Worm (Caenorhabditis elegans): ENCODE results near the gene ldb-1.

The ldb-1 gene

ce11 chrX:11031047-11031695 lies 2.5 kb downstream of the ldb-1 start (continued):
- peak; percentile 85 for TF ChIP-seq mes-2 (tag; optimal IDR thresholded peaks at IDR 0.05; ENCODE audit: poor library complexity, severe bottlenecking)
- TF ChIP-seq daf-16 (GFP tag; optimal IDR thresholded peaks at IDR 0.05) = peak; percentile 51 to 52
- peak; percentile 83 for TF ChIP-seq daf-16 (tag; optimal IDR thresholded peaks at IDR 0.05)
- TF ChIP-seq ZK546.5 (tag; optimal IDR thresholded peaks at IDR 0.05) = no peak
- peak; percentile 52 to 87 for TF ChIP-seq lsy-2 (tag; optimal IDR thresholded peaks at IDR 0.05)
- peak; percentile 58; the same call in 1 of the 2 replicates for TF ChIP-seq php-3 (GFP tag; IDR thresholded peaks at IDR 0.05)
- 0 out of 2 replicates have a peak, but pooled peaks have one; percentile 43 for TF ChIP-seq vab-7 (GFP tag; IDR thresholded peaks at IDR 0.05)
- no peak for TF ChIP-seq snpc-4 (tag; optimal IDR thresholded peaks at IDR 0.05)
- TF ChIP-seq madf-5 (GFP tag; IDR thresholded peaks at IDR 0.05) = 0 out of 4 replicates have a peak, but pooled peaks of 1 of the 2 experiments have one; percentile 24
- TF ChIP-seq F49E8.2 (tag; optimal IDR thresholded peaks at IDR 0.05; ENCODE audit: borderline replicate concordance) = no peak
- peak; percentile 92 for TF ChIP-seq egl-43 (GFP tag; IDR thresholded peaks at IDR 0.05)
- TF ChIP-seq mdl-1 (tag; optimal IDR thresholded peaks at IDR 0.05) = peak; percentile 82 to 87
- TF ChIP-seq spr-1 (tag; optimal IDR thresholded peaks at IDR 0.05) = peak; percentile 76
- no peak for TF ChIP-seq zip-2 (tag; optimal IDR thresholded peaks at IDR 0.05)
- TF ChIP-seq Y105C5A.15 (GFP tag; IDR thresholded peaks at IDR 0.05) = no peak
- TF ChIP-seq mep-1 (tag; optimal IDR thresholded peaks at IDR 0.05) = peak; percentile 92
- TF ChIP-seq mxl-3 (GFP tag; optimal IDR thresholded peaks at IDR 0.05) = peak; percentile 95
- no peak for TF ChIP-seq daf-8 (GFP tag; IDR thresholded peaks at IDR 0.05)
- peak; percentile 40; the same call in 1 of the 2 replicates for TF ChIP-seq madf-9 (GFP tag; conservative IDR thresholded peaks at IDR 0.05)
- no peak for TF ChIP-seq zip-11 (GFP tag; IDR thresholded peaks at IDR 0.05)
- no peak for TF ChIP-seq ces-1 (GFP tag; optimal IDR thresholded peaks at IDR 0.05)
- TF ChIP-seq ceh-32 (tag; optimal IDR thresholded peaks at IDR 0.05; ENCODE audit: poor library complexity) = peak; percentile 73
- TF ChIP-seq ceh-28 (tag; optimal IDR thresholded peaks at IDR 0.05) = peak; percentile 48
- TF ChIP-seq nhr-41 (GFP tag; IDR thresholded peaks at IDR 0.05) = no peak
- no peak for TF ChIP-seq dmd-8 (GFP tag; IDR thresholded peaks at IDR 0.05)
- TF ChIP-seq lin-15B (tag; optimal IDR thresholded peaks at IDR 0.05) = no peak
- TF ChIP-seq pqm-1 (tag; optimal IDR thresholded peaks at IDR 0.05) = peak; percentile 10
- TF ChIP-seq skn-1 (tag; optimal IDR thresholded peaks at IDR 0.05) = no peak
- no peak for TF ChIP-seq snpc-1.2 (GFP tag; IDR thresholded peaks at IDR 0.05)
- TF ChIP-seq ctbp-1 (GFP tag; IDR thresholded peaks at IDR 0.05) = peak; percentile 96
- no peak for TF ChIP-seq ceh-82 (tag; optimal IDR thresholded peaks at IDR 0.05)
- no peak for TF ChIP-seq nhr-102 (tag; optimal IDR thresholded peaks at IDR 0.05)
- peak; percentile 71 for TF ChIP-seq zag-1 (tag; optimal IDR thresholded peaks at IDR 0.05)
- no peak for TF ChIP-seq nhr-42 (GFP tag; IDR thresholded peaks at IDR 0.05)
- peak; percentile 77 for TF ChIP-seq F10B5.3 (tag; optimal IDR thresholded peaks at IDR 0.05)
- TF ChIP-seq nhr-10 (tag; optimal IDR thresholded peaks at IDR 0.05) = peak; percentile 11
- peak; percentile 45 for TF ChIP-seq spr-3 (GFP tag; optimal IDR thresholded peaks at IDR 0.05)
- peak; percentile 91 for TF ChIP-seq nhr-11 (tag; optimal IDR thresholded peaks at IDR 0.05)
- TF ChIP-seq unc-130 (GFP tag; optimal IDR thresholded peaks at IDR 0.05) = peak; percentile 40
- peak; percentile 38 for TF ChIP-seq zfp-2 (tag; optimal IDR thresholded peaks at IDR 0.05)
- TF ChIP-seq lin-39 (tag; optimal IDR thresholded peaks at IDR 0.05) = no peak
- peak; percentile 97 for TF ChIP-seq rbr-2 (tag; optimal IDR thresholded peaks at IDR 0.05)
- TF ChIP-seq fkh-10 (GFP tag; optimal IDR thresholded peaks at IDR 0.05) = peak; percentile 51
- no peak for TF ChIP-seq lim-7 (GFP tag; IDR thresholded peaks at IDR 0.05)
- TF ChIP-seq mdt-29 (GFP tag; IDR thresholded peaks at IDR 0.05) = no peak
- TF ChIP-seq zfp-3 (GFP tag; conservative IDR thresholded peaks at IDR 0.05) = no peak
- no peak for TF ChIP-seq Y48G9A.11 (GFP tag; IDR thresholded peaks at IDR 0.05)
- TF ChIP-seq lin-29 (GFP tag; IDR thresholded peaks at IDR 0.05) = no peak
- TF ChIP-seq nhr-6 (tag; optimal IDR thresholded peaks at IDR 0.05) = peak; percentile 77
- peak; percentile 61 for TF ChIP-seq hlh-30 (tag; optimal IDR thresholded peaks at IDR 0.05; ENCODE audit: insufficient read depth)
- TF ChIP-seq nhr-28 (tag; optimal IDR thresholded peaks at IDR 0.05) = peak; percentile 78
